Worm (Caenorhabditis elegans): ENCODE results near the gene col-147.
A peak's percentile ranks its signal among the peaks of the same experiment; 100 is the strongest.

ce11 chrV:9673199-9673843 lies 40.2 kb upstream of the col-147 start, which contains the start of gene sulp-8:
- no peak for TF ChIP-seq lsy-12 (tag; optimal IDR thresholded peaks at IDR 0.05)
- TF ChIP-seq pha-4 (tag; optimal IDR thresholded peaks at IDR 0.05): peak; percentile 51
- no peak for TF ChIP-seq eor-1 (tag; optimal IDR thresholded peaks at IDR 0.05)
- TF ChIP-seq nhr-237 (tag; optimal IDR thresholded peaks at IDR 0.05): no peak
- no peak for TF ChIP-seq nhr-11 (tag; optimal IDR thresholded peaks at IDR 0.05)
- no peak for TF ChIP-seq zag-1 (tag; optimal IDR thresholded peaks at IDR 0.05)

All from whole organism, L3 larva.